Fruit fly (Drosophila melanogaster) whole organism, wandering third instar larva: Measurements from ENCODE around the gene CG31381.

ENCODE experiments used
- HLH106 ChIP-seq: fragments of 200-800 bp; optimal IDR thresholded peaks from 3 replicates; lab custom pipeline; 2019; ENCODE audit warnings: missing biosample characterization, mild to moderate bottlenecking, missing genetic modification characterization, moderate library complexity
- Hr78 ChIP-seq: fragments of >200 bp; optimal IDR thresholded peaks from 2 replicates; lab custom pipeline; 2017; ENCODE audit warnings: missing biosample characterization, missing genetic modification characterization
- Myc ChIP-seq: fragments of >200 bp; optimal IDR thresholded peaks from 2 replicates; lab custom pipeline; 2017
- OdsH ChIP-seq: fragments of 200-800 bp; sonication (Bioruptor generic); optimal IDR thresholded peaks from 2 replicates; lab custom pipeline; 2016; ENCODE audit warnings: missing biosample characterization, mild to moderate bottlenecking, missing genetic modification characterization
- dsf ChIP-seq: sonication (Bioruptor generic); optimal IDR thresholded peaks from 2 replicates; lab custom pipeline; 2016; ENCODE audit warnings: missing biosample characterization, missing genetic modification characterization, borderline replicate concordance
- h ChIP-seq: fragments of 200-800 bp; sonication (Bioruptor generic); optimal IDR thresholded peaks from 3 replicates; lab custom pipeline; 2016; ENCODE audit warnings: missing biosample characterization, mild to moderate bottlenecking, missing genetic modification characterization
- pan ChIP-seq: fragments of >200 bp; optimal IDR thresholded peaks from 2 replicates; lab custom pipeline; 2017
- usp ChIP-seq: fragments of >200 bp; optimal IDR thresholded peaks from 2 replicates; lab custom pipeline; 2017; ENCODE audit warnings: missing biosample characterization, missing genetic modification characterization
- woc ChIP-seq: sonication (Bioruptor generic); optimal IDR thresholded peaks from 2 replicates; lab custom pipeline; 2016; ENCODE audit warnings: missing biosample characterization, mild to moderate bottlenecking, missing genetic modification characterization

DNA sequence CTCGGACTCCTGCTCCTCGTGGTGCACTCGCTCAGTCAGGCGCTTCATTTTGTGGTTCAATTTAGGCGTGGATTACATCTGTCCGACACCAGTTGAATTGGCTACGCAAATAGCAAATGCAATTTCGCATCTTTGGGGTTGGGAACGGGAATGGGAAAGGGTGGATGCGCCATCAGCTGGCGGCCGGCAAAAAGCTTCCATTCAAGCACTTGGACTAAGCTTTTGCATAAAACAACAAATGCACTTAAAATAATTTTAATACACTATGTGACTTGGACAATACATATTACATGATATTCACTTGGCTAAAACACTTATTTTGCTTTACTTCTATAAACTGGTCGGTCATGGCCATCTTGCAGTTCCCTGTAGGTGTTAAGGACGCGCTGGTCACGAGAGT is 20.7 kb upstream of the CG31381 start, which contains the start of gene HDAC11:
- no peak for TF ChIP-seq woc (GFP tag; lab: Kevin White, UChicago)
- TF ChIP-seq HLH106 (tag; lab: Kevin White, UChicago), result no peak
- no peak for TF ChIP-seq Hr78 (GFP tag; lab: Kevin White, UChicago)
- no peak for TF ChIP-seq usp (GFP tag; lab: Kevin White, UChicago)
- no peak for TF ChIP-seq Myc (lab: Kevin White, UChicago)
- no peak for TF ChIP-seq h (GFP tag; lab: Kevin White, UChicago)
- no peak for TF ChIP-seq pan (lab: Kevin White, UChicago)
- TF ChIP-seq dsf, result no peak
- no peak for TF ChIP-seq OdsH (GFP tag; lab: Kevin White, UChicago)
